Worm (Caenorhabditis elegans) whole organism, young adult: ENCODE data around the gene glt-7.
A peak's percentile ranks its signal among the peaks of the same experiment; 100 is the strongest.

ENCODE experiments used
- B0019.2 ChIP-seq: fragments of 200-800 bp; sonication (Bioruptor generic); conservative IDR thresholded peaks from 2 replicates; pipeline ENCODE4 v1.3.6; 2022; ENCODE audit warnings: missing genetic modification reagents, missing genetic modification characterization, missing compliant biosample characterization
- D2030.7 ChIP-seq: fragments of 200-800 bp; sonication (Bioruptor generic); IDR thresholded peaks from 2 replicates; pipeline ENCODE4 v1.3.6; 2022; ENCODE audit warnings: missing genetic modification reagents, missing genetic modification characterization, missing compliant biosample characterization
- F10E7.11 ChIP-seq: sonication (generic microtip); optimal IDR thresholded peaks from 2 replicates; lab custom pipeline; 2017; ENCODE audit warnings: mild to moderate bottlenecking, missing genetic modification characterization, moderate library complexity, missing compliant biosample characterization
- F33H1.4 ChIP-seq: fragments of 200-800 bp; sonication (Bioruptor generic); IDR thresholded peaks from 2 replicates; pipeline ENCODE4 v1.3.6; 2022; ENCODE audit warnings: missing genetic modification reagents, missing genetic modification characterization, missing compliant biosample characterization
- F49E8.2 ChIP-seq: sonication (generic microtip); optimal IDR thresholded peaks from 3 replicates; lab custom pipeline; 2017; ENCODE audit warnings: missing genetic modification characterization, mild to moderate bottlenecking, missing compliant biosample characterization, antibody characterized with exemption, moderate library complexity; ENCODE audit not compliant: insufficient read depth
- F52B5.7 ChIP-seq: sonication (generic microtip); optimal IDR thresholded peaks from 2 replicates; lab custom pipeline; 2016; ENCODE audit warnings: mild to moderate bottlenecking, missing genetic modification characterization, missing compliant biosample characterization
- F57C9.4 ChIP-seq: sonication (generic microtip); optimal IDR thresholded peaks from 2 replicates; lab custom pipeline; 2017; ENCODE audit warnings: mild to moderate bottlenecking, missing genetic modification characterization, missing compliant biosample characterization
- K11D2.4 ChIP-seq: fragments of 200-800 bp; sonication (Bioruptor generic); IDR thresholded peaks from 2 replicates; pipeline ENCODE4 v1.3.6; 2022; ENCODE audit warnings: missing genetic modification reagents, missing genetic modification characterization, missing compliant biosample characterization
- T26A5.8 ChIP-seq: sonication (generic microtip); optimal IDR thresholded peaks from 2 replicates; lab custom pipeline; 2016; ENCODE audit warnings: missing genetic modification characterization, missing compliant biosample characterization
- Y56A3A.18 ChIP-seq: fragments of 200-800 bp; sonication (Bioruptor generic); IDR thresholded peaks from 2 replicates; pipeline ENCODE4 v1.3.6; 2022; ENCODE audit warnings: missing genetic modification reagents, missing genetic modification characterization, missing compliant biosample characterization
- akir-1 ChIP-seq: fragments of 200-800 bp; sonication (Bioruptor generic); optimal IDR thresholded peaks from 2 replicates; lab custom pipeline; 2018; ENCODE audit warnings: mild to moderate bottlenecking, missing genetic modification characterization, moderate library complexity, missing compliant biosample characterization
- aptf-2 ChIP-seq: fragments of 200-800 bp; sonication (Bioruptor generic); conservative IDR thresholded peaks from 2 replicates; pipeline ENCODE4 v1.3.6; 2022; ENCODE audit warnings: missing genetic modification reagents, missing genetic modification characterization, missing compliant biosample characterization
- atf-7 ChIP-seq: sonication (generic microtip); optimal IDR thresholded peaks from 2 replicates; lab custom pipeline; 2017; ENCODE audit warnings: mild to moderate bottlenecking, missing genetic modification characterization, missing compliant biosample characterization
- attf-3 ChIP-seq: fragments of 200-800 bp; sonication (Bioruptor generic); conservative IDR thresholded peaks from 2 replicates; pipeline ENCODE4 v1.3.6; 2022; ENCODE audit warnings: missing genetic modification reagents, missing genetic modification characterization, missing compliant biosample characterization
- ceh-100 ChIP-seq: fragments of 200-800 bp; sonication (Bioruptor generic); IDR thresholded peaks from 2 replicates; pipeline ENCODE4 v1.3.6; 2022; ENCODE audit warnings: missing genetic modification reagents, missing genetic modification characterization, missing compliant biosample characterization
- ceh-27 ChIP-seq: fragments of 200-800 bp; sonication (Bioruptor generic); optimal IDR thresholded peaks from 2 replicates; lab custom pipeline; 2018; ENCODE audit warnings: mild to moderate bottlenecking, missing genetic modification characterization, moderate library complexity, missing compliant biosample characterization
- ceh-40 ChIP-seq: fragments of 200-800 bp; sonication (Bioruptor generic); IDR thresholded peaks from 2 replicates; pipeline ENCODE4 v1.3.6; 2022; ENCODE audit warnings: missing genetic modification characterization, missing compliant biosample characterization
- ceh-58 ChIP-seq: fragments of 200-800 bp; sonication (Bioruptor generic); IDR thresholded peaks from 2 replicates; pipeline ENCODE4 v1.3.6; 2022; ENCODE audit warnings: missing genetic modification characterization, missing compliant biosample characterization
- chd-7 ChIP-seq: sonication (generic microtip); optimal IDR thresholded peaks from 2 replicates; lab custom pipeline; 2016; ENCODE audit warnings: mild to moderate bottlenecking, missing genetic modification characterization, moderate library complexity, missing compliant biosample characterization
- die-1 ChIP-seq: sonication (generic microtip); optimal IDR thresholded peaks from 2 replicates; lab custom pipeline; 2016; ENCODE audit warnings: missing genotype, mild to moderate bottlenecking, missing genetic modification characterization, missing compliant biosample characterization
- dox-1 ChIP-seq: fragments of 200-800 bp; sonication (Bioruptor generic); IDR thresholded peaks from 2 replicates; pipeline ENCODE4 v1.3.6; 2022; ENCODE audit warnings: missing genetic modification reagents, missing genetic modification characterization, missing compliant biosample characterization
- dpl-1 ChIP-seq: fragments of 150-350 bp; optimal IDR thresholded peaks from 2 replicates; lab custom pipeline; 2014; ENCODE audit warnings: missing biosample characterization, missing genetic modification reagents, missing genetic modification characterization
- efl-1 ChIP-seq: fragments of 150-350 bp; optimal IDR thresholded peaks from 2 replicates; lab custom pipeline; 2014; ENCODE audit warnings: missing biosample characterization, missing genetic modification reagents, missing genetic modification characterization
- hmg-1.2 ChIP-seq: fragments of 200-800 bp; sonication (Bioruptor generic); IDR thresholded peaks from 2 replicates; pipeline ENCODE4 v1.3.6; 2022; ENCODE audit warnings: missing genetic modification reagents, missing genetic modification characterization, missing compliant biosample characterization
- hsf-1 ChIP-seq: fragments of 200-800 bp; sonication (Bioruptor generic); IDR thresholded peaks from 2 replicates; pipeline ENCODE4 v1.3.6; 2022; ENCODE audit warnings: missing genetic modification reagents, missing genetic modification characterization, missing compliant biosample characterization
- lag-1 ChIP-seq: fragments of 200-800 bp; sonication (Bioruptor generic); IDR thresholded peaks from 2 replicates; pipeline ENCODE4 v1.3.6; 2022; ENCODE audit warnings: missing genetic modification reagents, missing genetic modification characterization, missing compliant biosample characterization
- lin-26 ChIP-seq: fragments of 200-800 bp; sonication (Bioruptor generic); IDR thresholded peaks from 2 replicates; pipeline ENCODE4 v1.3.6; 2022; ENCODE audit warnings: missing genetic modification reagents, missing genetic modification characterization, missing compliant biosample characterization
- lin-54 ChIP-seq: fragments of 200-800 bp; sonication (Bioruptor generic); optimal IDR thresholded peaks from 2 replicates; lab custom pipeline; 2018; ENCODE audit warnings: mild to moderate bottlenecking, missing genetic modification characterization, missing compliant biosample characterization
- lsl-1 ChIP-seq: fragments of 200-800 bp; sonication (Bioruptor generic); optimal IDR thresholded peaks from 2 replicates; lab custom pipeline; 2018; ENCODE audit warnings: mild to moderate bottlenecking, missing genetic modification characterization, moderate library complexity, missing compliant biosample characterization
- madf-6 ChIP-seq: fragments of 200-800 bp; sonication (Bioruptor generic); IDR thresholded peaks from 2 replicates; pipeline ENCODE4 v1.3.6; 2022; ENCODE audit warnings: missing genetic modification reagents, missing genetic modification characterization, missing compliant biosample characterization
- mcd-1 ChIP-seq: fragments of 200-800 bp; sonication (Bioruptor generic); IDR thresholded peaks from 2 replicates; pipeline ENCODE4 v1.3.6; 2022; ENCODE audit warnings: missing genetic modification reagents, missing genetic modification characterization, missing compliant biosample characterization
- nfya-2 ChIP-seq: fragments of 200-800 bp; sonication (Bioruptor generic); IDR thresholded peaks from 2 replicates; pipeline ENCODE4 v1.3.6; 2022; ENCODE audit warnings: missing genetic modification reagents, missing genetic modification characterization, missing compliant biosample characterization
- nhr-27 ChIP-seq: fragments of 200-800 bp; sonication (Bioruptor generic); optimal IDR thresholded peaks from 2 replicates; lab custom pipeline; 2018; ENCODE audit warnings: mild to moderate bottlenecking, missing genetic modification characterization, moderate library complexity, missing compliant biosample characterization
- nhr-80 ChIP-seq: sonication (generic microtip); optimal IDR thresholded peaks from 2 replicates; lab custom pipeline; 2016; ENCODE audit warnings: missing genetic modification characterization, missing compliant biosample characterization
- pbrm-1 ChIP-seq: fragments of 200-800 bp; sonication (Bioruptor generic); IDR thresholded peaks from 2 replicates; pipeline ENCODE4 v1.3.6; 2022; ENCODE audit warnings: missing genetic modification reagents, missing genetic modification characterization, missing compliant biosample characterization
- rcor-1 ChIP-seq: fragments of 200-800 bp; sonication (Bioruptor generic); IDR thresholded peaks from 2 replicates; pipeline ENCODE4 v1.3.6; 2022; ENCODE audit warnings: missing genetic modification reagents, missing genetic modification characterization, missing compliant biosample characterization
- snpc-1.1 ChIP-seq: sonication (generic microtip); optimal IDR thresholded peaks from 2 replicates; lab custom pipeline; 2017; ENCODE audit warnings: missing genetic modification characterization, mild to moderate bottlenecking, missing compliant biosample characterization, antibody characterized with exemption, moderate library complexity, missing genotype, missing genetic modification reagents; ENCODE audit not compliant: insufficient read depth
- snpc-1.3 ChIP-seq: sonication (generic microtip); optimal IDR thresholded peaks from 2 replicates; lab custom pipeline; 2017; ENCODE audit warnings: missing genetic modification characterization, mild to moderate bottlenecking, missing compliant biosample characterization, antibody characterized with exemption, moderate library complexity, missing genotype, missing genetic modification reagents; ENCODE audit not compliant: insufficient read depth
- sptf-2 ChIP-seq: fragments of 200-800 bp; sonication (Bioruptor generic); optimal IDR thresholded peaks from 2 replicates; lab custom pipeline; 2018; ENCODE audit warnings: mild to moderate bottlenecking, missing genetic modification characterization, missing compliant biosample characterization
- tbp1 ChIP-seq: fragments of 200-800 bp; sonication (Bioruptor generic); optimal IDR thresholded peaks from 2 replicates; lab custom pipeline; 2018; ENCODE audit warnings: mild to moderate bottlenecking, missing genetic modification characterization, missing compliant biosample characterization
- ztf-22 ChIP-seq: fragments of 200-800 bp; sonication (Bioruptor generic); optimal IDR thresholded peaks from 2 replicates; lab custom pipeline; 2018; ENCODE audit warnings: mild to moderate bottlenecking, missing genetic modification characterization, moderate library complexity, missing compliant biosample characterization
- ztf-25 ChIP-seq: fragments of 200-800 bp; sonication (Bioruptor generic); IDR thresholded peaks from 2 replicates; pipeline ENCODE4 v1.3.6; 2022; ENCODE audit warnings: missing genetic modification reagents, missing genetic modification characterization, missing compliant biosample characterization

The glt-7 gene

ce11 chrIV:506384-506783 is 25.6 kb upstream of the glt-7 start, which contains the start of gene W03G1.5:
Gene W03G1.5 (minus strand): TSS chrIV:506484.
- TF ChIP-seq lin-26 (GFP tag; lab: Robert Waterston, UW) (peak; percentile 50; the same call in 1 of the 2 replicates), F52B5.7 (tag; lab: Kevin White, UChicago) (no peak), pbrm-1 (no peak)

ce11 chrIV:519409-519808 is 12.5 kb upstream of the glt-7 start, which contains the start of gene pig-1:
Gene pig-1 (minus strand): TSS chrIV:519457.
- TF ChIP-seq ceh-100 (GFP tag; lab: Robert Waterston, UW), result no peak
- 0 out of 2 replicates have a peak, but pooled peaks have one; percentile 26 for TF ChIP-seq rcor-1 (GFP tag; lab: Robert Waterston, UW)
- TF ChIP-seq dpl-1, result peak; percentile 55
- peak; percentile 1 for TF ChIP-seq snpc-1.3 (tag; lab: Kevin White, UChicago)
- peak; percentile 33 for TF ChIP-seq F49E8.2 (tag; lab: Kevin White, UChicago)
- peak; percentile 67 for TF ChIP-seq D2030.7 (GFP tag; lab: Robert Waterston, UW)
- TF ChIP-seq dox-1 (GFP tag; lab: Robert Waterston, UW), result 0 out of 2 replicates have a peak, but pooled peaks have one; percentile 44
- TF ChIP-seq T26A5.8, result no peak
- peak; percentile 73 for TF ChIP-seq efl-1 (GFP tag; lab: Kevin White, UChicago)
- TF ChIP-seq nhr-27 (tag; lab: Kevin White, UChicago), result no peak
- no peak for TF ChIP-seq aptf-2
- peak; percentile 75 for TF ChIP-seq madf-6 (GFP tag; lab: Robert Waterston, UW)
- no peak for TF ChIP-seq sptf-2 (GFP tag; lab: Kevin White, UChicago)
- TF ChIP-seq lin-54 (GFP tag; lab: Kevin White, UChicago), result peak; percentile 75
- TF ChIP-seq F10E7.11 (tag; lab: Kevin White, UChicago), result no peak
- TF ChIP-seq F33H1.4 (GFP tag; lab: Robert Waterston, UW), result peak; percentile 39; the same call in 1 of the 2 replicates
- no peak for TF ChIP-seq snpc-1.1
- TF ChIP-seq lsl-1 (GFP tag; lab: Kevin White, UChicago), result peak; percentile 55
- TF ChIP-seq tbp1 (GFP tag; lab: Kevin White, UChicago), result peak; percentile 37
- peak; percentile 99 for TF ChIP-seq hmg-1.2 (GFP tag; lab: Robert Waterston, UW)
- peak; percentile 98 for TF ChIP-seq mcd-1 (GFP tag; lab: Robert Waterston, UW)

ce11 chrIV:522566-522965 is 9.4 kb upstream of the glt-7 start:
- TF ChIP-seq nhr-80 (tag; lab: Kevin White, UChicago) (peak; percentile 63), B0019.2 (GFP tag; lab: Robert Waterston, UW) (no peak)
- TF ChIP-seq, all 124 proteins: peak for 1

ce11 chrIV:523595-523994 is 8.3 kb upstream of the glt-7 start, which contains the start of gene asm-3:
Gene asm-3 (minus strand): TSS chrIV:523809.
- TF ChIP-seq nhr-80 (tag; lab: Kevin White, UChicago) (peak; percentile 89), ceh-27 (GFP tag; lab: Kevin White, UChicago) (no peak)
- TF ChIP-seq, all 124 proteins: peak for 1

ce11 chrIV:524352-524751 is 7.6 kb upstream of the glt-7 start, which contains the start of gene W03G1.2:
Gene W03G1.2 (plus strand): TSS chrIV:524652.
- TF ChIP-seq akir-1 (GFP tag; lab: Kevin White, UChicago), result no peak
- TF ChIP-seq attf-3 (GFP tag; lab: Robert Waterston, UW), result no peak
- TF ChIP-seq die-1 (tag; lab: Kevin White, UChicago), result no peak
- TF ChIP-seq atf-7 (tag; lab: Kevin White, UChicago), result no peak
- TF ChIP-seq K11D2.4 (GFP tag; lab: Robert Waterston, UW), result no peak
- no peak for TF ChIP-seq ceh-40
- TF ChIP-seq lag-1 (GFP tag; lab: Robert Waterston, UW), result no peak
- no peak for TF ChIP-seq F52B5.7 (tag; lab: Kevin White, UChicago)
- no peak for TF ChIP-seq ceh-58 (GFP tag; lab: Robert Waterston, UW)
- TF ChIP-seq F57C9.4 (tag; lab: Kevin White, UChicago), result no peak
- TF ChIP-seq hsf-1, result no peak
- no peak for TF ChIP-seq ztf-22 (GFP tag; lab: Kevin White, UChicago)
- no peak for TF ChIP-seq nhr-80 (tag; lab: Kevin White, UChicago)
- TF ChIP-seq nfya-2 (GFP tag; lab: Robert Waterston, UW), result no peak
- TF ChIP-seq ztf-25 (GFP tag; lab: Robert Waterston, UW), result no peak
- no peak for TF ChIP-seq chd-7 (tag; lab: Kevin White, UChicago)
- no peak for TF ChIP-seq Y56A3A.18
